Worm (Caenorhabditis elegans) whole organism, midembryonic: ENCODE measurements around the gene lrch-1.
A peak's percentile ranks its signal among the peaks of the same experiment; 100 is the strongest.

ENCODE experiments used
- T22C8.4 ChIP-seq: fragments of 200-800 bp; sonication (Bioruptor generic); IDR thresholded peaks from 2 replicates; pipeline ENCODE4 v1.3.6; 2022; ENCODE audit warnings: missing genetic modification characterization, missing compliant biosample characterization
- flt-1 ChIP-seq: fragments of 200-800 bp; sonication (Bioruptor generic); IDR thresholded peaks from 2 replicates; pipeline ENCODE4 v1.3.6; 2022; ENCODE audit warnings: missing genetic modification characterization, missing compliant biosample characterization
- med-1 ChIP-seq: sonication (generic microtip); optimal IDR thresholded peaks from 2 replicates; lab custom pipeline; 2017; ENCODE audit warnings: missing genetic modification characterization, mild to moderate bottlenecking, missing compliant biosample characterization, antibody characterized with exemption, missing genetic modification reagents; ENCODE audit not compliant: insufficient read depth
- ref-1 ChIP-seq: fragments of 200-800 bp; sonication (Bioruptor generic); conservative IDR thresholded peaks from 2 replicates; pipeline ENCODE4 v1.3.6; 2022; ENCODE audit warnings: missing genetic modification reagents, missing genetic modification characterization, missing compliant biosample characterization
- ztf-23 ChIP-seq: fragments of 200-800 bp; sonication (Bioruptor generic); IDR thresholded peaks from 2 replicates; pipeline ENCODE4 v1.3.6; 2022; ENCODE audit warnings: missing genetic modification reagents, missing genetic modification characterization, missing compliant biosample characterization

DNA sequence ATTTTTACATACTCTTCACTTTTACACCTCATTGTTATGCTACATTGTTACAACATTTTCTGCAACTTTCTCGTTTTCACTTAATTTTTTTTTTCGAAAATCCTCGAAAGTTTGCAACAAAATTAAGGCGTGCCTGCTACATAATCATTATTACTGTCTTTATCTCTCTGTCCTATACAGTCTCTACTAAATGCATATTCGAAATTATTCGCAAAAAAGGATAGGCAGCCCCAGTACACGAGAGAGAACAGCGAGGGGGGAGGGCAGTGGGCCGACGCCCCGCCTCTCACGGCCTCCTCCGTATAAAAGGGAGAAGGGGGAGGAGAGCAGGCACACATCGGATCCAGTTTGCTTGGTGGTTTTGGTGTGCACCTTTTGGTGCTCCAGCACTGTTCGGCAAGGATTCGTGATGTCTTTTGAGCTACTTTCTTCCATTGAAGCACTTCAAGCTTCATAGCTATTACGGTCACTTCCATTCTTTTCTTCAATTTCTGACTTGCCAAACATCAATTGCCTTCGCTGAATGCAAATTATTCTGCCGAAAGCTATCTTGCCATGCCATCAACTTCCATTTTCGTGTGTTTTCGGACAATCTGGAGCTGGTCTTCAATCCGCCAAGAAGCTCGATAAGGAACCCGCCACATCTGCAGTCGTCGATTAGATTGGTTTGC lies 35.6 kb upstream of the lrch-1 start:
- TF ChIP-seq ztf-23 (GFP tag; lab: Robert Waterston, UW) (no peak), T22C8.4 (GFP tag; lab: Robert Waterston, UW) (no peak), flt-1 (GFP tag; lab: Robert Waterston, UW) (peak; percentile 36; the same call in 1 of the 2 replicates), ref-1 (no peak), med-1 (GFP tag; lab: Kevin White, UChicago) (no peak)
